Worm (Caenorhabditis elegans) whole organism, late embryonic: ENCODE data around the gene flp-17.

ENCODE experiments used
- K02D7.2 ChIP-seq: sonication (generic microtip); optimal IDR thresholded peaks from 2 replicates; lab custom pipeline; 2017; ENCODE audit warnings: mild to moderate bottlenecking, missing genetic modification characterization, missing compliant biosample characterization
- Y22D7AL.16 ChIP-seq: sonication (generic microtip); optimal IDR thresholded peaks from 2 replicates; lab custom pipeline; 2016; ENCODE audit warnings: missing genetic modification characterization, missing compliant biosample characterization
- ceh-19 ChIP-seq: fragments of 200-800 bp; sonication (Bioruptor generic); optimal IDR thresholded peaks from 2 replicates; lab custom pipeline; 2018; ENCODE audit warnings: mild to moderate bottlenecking, missing genetic modification characterization, missing compliant biosample characterization
- ceh-22 ChIP-seq: sonication (generic microtip); optimal IDR thresholded peaks from 2 replicates; lab custom pipeline; 2017; ENCODE audit warnings: missing biosample characterization, missing genetic modification characterization
- ceh-31 ChIP-seq: sonication (generic microtip); optimal IDR thresholded peaks from 2 replicates; lab custom pipeline; 2016; ENCODE audit warnings: missing genetic modification characterization, missing compliant biosample characterization
- ceh-34 ChIP-seq: sonication (generic microtip); optimal IDR thresholded peaks from 2 replicates; lab custom pipeline; 2016; ENCODE audit warnings: mild to moderate bottlenecking, missing genetic modification characterization, missing compliant biosample characterization
- ceh-45 ChIP-seq: fragments of 200-800 bp; sonication (Bioruptor generic); IDR thresholded peaks from 2 replicates; pipeline ENCODE4 v1.3.6; 2022; ENCODE audit warnings: missing genetic modification reagents, missing genetic modification characterization, missing compliant biosample characterization
- ceh-48 ChIP-seq: sonication (generic microtip); optimal IDR thresholded peaks from 2 replicates; lab custom pipeline; 2016; ENCODE audit warnings: missing genetic modification characterization, inconsistent platforms, missing compliant biosample characterization
- ceh-6 ChIP-seq: fragments of 200-800 bp; sonication (Bioruptor generic); optimal IDR thresholded peaks from 2 replicates; lab custom pipeline; 2018; ENCODE audit warnings: mild to moderate bottlenecking, missing genetic modification characterization, missing compliant biosample characterization
- ceh-9 ChIP-seq: sonication (generic microtip); optimal IDR thresholded peaks from 2 replicates; lab custom pipeline; 2016; ENCODE audit warnings: mild to moderate bottlenecking, missing genetic modification characterization, inconsistent platforms, missing compliant biosample characterization
- dve-1 ChIP-seq: sonication (generic microtip); optimal IDR thresholded peaks from 2 replicates; lab custom pipeline; 2017; ENCODE audit warnings: antibody characterized with exemption, mild to moderate bottlenecking, missing genetic modification characterization, missing compliant biosample characterization
- elt-4 ChIP-seq: sonication (generic microtip); optimal IDR thresholded peaks from 2 replicates; lab custom pipeline; 2016; ENCODE audit warnings: missing genetic modification characterization, missing compliant biosample characterization
- ets-4 ChIP-seq: sonication (generic microtip); optimal IDR thresholded peaks from 2 replicates; lab custom pipeline; 2016; ENCODE audit warnings: missing genetic modification characterization, missing compliant biosample characterization
- eyg-1 ChIP-seq: sonication (generic microtip); optimal IDR thresholded peaks from 2 replicates; lab custom pipeline; 2016; ENCODE audit warnings: missing genotype, missing genetic modification characterization, missing compliant biosample characterization
- fkh-10 ChIP-seq: fragments of 150-350 bp; optimal IDR thresholded peaks from 2 replicates; lab custom pipeline; 2014; ENCODE audit warnings: missing biosample characterization, missing genetic modification reagents, missing genetic modification characterization
- fkh-6 ChIP-seq: sonication (generic microtip); optimal IDR thresholded peaks from 2 replicates; lab custom pipeline; 2016; ENCODE audit warnings: missing genetic modification characterization, missing compliant biosample characterization
- gmeb-2 ChIP-seq: sonication (generic microtip); optimal IDR thresholded peaks from 2 replicates; lab custom pipeline; 2016; ENCODE audit warnings: missing genetic modification characterization, inconsistent platforms, missing compliant biosample characterization
- hlh-13 ChIP-seq: fragments of 200-800 bp; sonication (Bioruptor generic); optimal IDR thresholded peaks from 2 replicates; lab custom pipeline; 2018; ENCODE audit warnings: mild to moderate bottlenecking, missing genetic modification characterization, missing compliant biosample characterization
- lin-11 ChIP-seq: fragments of 200-800 bp; sonication (Bioruptor generic); optimal IDR thresholded peaks from 2 replicates; lab custom pipeline; 2018; ENCODE audit warnings: mild to moderate bottlenecking, missing genetic modification characterization, missing compliant biosample characterization
- madf-2 ChIP-seq: sonication (generic microtip); optimal IDR thresholded peaks from 2 replicates; lab custom pipeline; 2017; ENCODE audit warnings: missing genetic modification characterization, missing compliant biosample characterization
- mec-3 ChIP-seq: sonication (generic microtip); optimal IDR thresholded peaks from 2 replicates; lab custom pipeline; 2016; ENCODE audit warnings: borderline replicate concordance, missing genetic modification characterization, missing compliant biosample characterization
- nfya-1 ChIP-seq: sonication (generic microtip); optimal IDR thresholded peaks from 2 replicates; lab custom pipeline; 2017; ENCODE audit warnings: missing genetic modification characterization, mild to moderate bottlenecking, missing compliant biosample characterization, antibody characterized with exemption, moderate library complexity
- nhr-11 ChIP-seq: fragments of 150-350 bp; optimal IDR thresholded peaks from 2 replicates; lab custom pipeline; 2014; ENCODE audit warnings: missing biosample characterization, missing genetic modification characterization
- odd-2 ChIP-seq: sonication (generic microtip); optimal IDR thresholded peaks from 2 replicates; lab custom pipeline; 2017; ENCODE audit warnings: antibody characterized with exemption, mild to moderate bottlenecking, missing genetic modification characterization, missing compliant biosample characterization
- pat-9 ChIP-seq: fragments of 200-800 bp; sonication (Bioruptor generic); optimal IDR thresholded peaks from 2 replicates; lab custom pipeline; 2018; ENCODE audit warnings: mild to moderate bottlenecking, missing genetic modification characterization, moderate library complexity, missing compliant biosample characterization
- rnt-1 ChIP-seq: sonication (generic microtip); optimal IDR thresholded peaks from 2 replicates; lab custom pipeline; 2016; ENCODE audit warnings: missing genetic modification characterization, missing compliant biosample characterization
- sox-4 ChIP-seq: sonication (generic microtip); optimal IDR thresholded peaks from 2 replicates; lab custom pipeline; 2017; ENCODE audit warnings: mild to moderate bottlenecking, missing genetic modification characterization, inconsistent platforms, missing compliant biosample characterization
- syd-9 ChIP-seq: sonication (generic microtip); optimal IDR thresholded peaks from 2 replicates; lab custom pipeline; 2016; ENCODE audit warnings: mild to moderate bottlenecking, missing genetic modification characterization, moderate library complexity, missing compliant biosample characterization
- tbx-2 ChIP-seq: sonication (generic microtip); optimal IDR thresholded peaks from 2 replicates; lab custom pipeline; 2016; ENCODE audit warnings: missing genetic modification characterization, missing compliant biosample characterization
- unc-3 ChIP-seq, 2 experiments: fragments of 200-800 bp in 1 of 2; sonication (Bioruptor generic) in 1 of 2; sonication (generic microtip) in 1 of 2; conservative IDR thresholded peaks in 1 of 2; optimal IDR thresholded peaks in 1 of 2; 2 replicates each; pipeline versions ENCODE4 v1.3.6 to Lab custom; 2016 to 2022; ENCODE audit warnings: missing compliant biosample characterization in 2 of 2, missing genetic modification characterization in 2 of 2, missing genetic modification reagents in 1 of 2
- unc-55 ChIP-seq: sonication (generic microtip); optimal IDR thresholded peaks from 2 replicates; lab custom pipeline; 2017; ENCODE audit warnings: missing biosample characterization, missing genetic modification reagents, missing genetic modification characterization
- ztf-16 ChIP-seq: sonication (generic microtip); optimal IDR thresholded peaks from 2 replicates; lab custom pipeline; 2017; ENCODE audit warnings: missing genetic modification characterization, missing compliant biosample characterization

The flp-17 gene

ce11 chrIV:17223474-17223873 lies 31.8 kb upstream of the flp-17 start, which contains the start of gene Y116A8B.4:
TSS of gene Y116A8B.4 (plus strand) at chrIV:17223774.
- TF ChIP-seq ceh-45 (no peak), mec-3 (tag; lab: Kevin White, UChicago) (no peak), Y22D7AL.16 (tag; lab: Kevin White, UChicago) (no peak), ceh-19 (no peak), odd-2 (tag; lab: Kevin White, UChicago) (no peak), elt-4 (tag; lab: Kevin White, UChicago) (no peak), ceh-9 (tag; lab: Kevin White, UChicago) (no peak), ceh-22 (tag; lab: Kevin White, UChicago) (no peak)

ce11 chrIV:17216048-17216447 lies 24.4 kb upstream of the flp-17 start, which contains the start of gene Y116A8B.1:
TSS of gene Y116A8B.1 (plus strand) at chrIV:17216348.
- TF ChIP-seq eyg-1 (tag; lab: Kevin White, UChicago) (no peak), fkh-6 (tag; lab: Kevin White, UChicago) (no peak)

DNA sequence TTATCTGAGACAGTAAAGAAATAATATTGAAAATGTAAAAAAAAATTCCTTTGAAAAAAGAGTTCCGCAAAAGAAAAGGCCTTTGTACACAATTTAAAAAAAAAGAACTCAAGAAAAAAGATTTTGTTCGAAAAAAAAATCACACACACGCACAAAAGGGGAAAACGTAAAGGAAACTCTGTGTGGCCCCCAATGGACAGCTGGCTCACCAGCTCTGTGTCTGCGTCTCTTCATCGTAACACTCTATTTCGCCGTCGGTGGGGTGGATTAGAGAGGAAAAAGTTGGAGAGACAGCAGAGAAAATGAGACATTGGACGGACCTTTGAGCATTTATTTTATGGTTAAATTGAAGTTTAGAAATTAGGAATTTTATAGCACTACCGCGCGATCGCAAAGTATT lies 23.4 kb upstream of the flp-17 start:
- TF ChIP-seq nfya-1 (peak; percentile 73), unc-3 (GFP tag; conservative IDR thresholded peaks at IDR 0.05; lab: Robert Waterston, UW) (no peak), unc-3 (tag; optimal IDR thresholded peaks at IDR 0.05; lab: Kevin White, UChicago) (no peak), dve-1 (tag; lab: Kevin White, UChicago) (no peak), syd-9 (tag; lab: Kevin White, UChicago) (no peak), ceh-31 (no peak)
- TF ChIP-seq, all 69 proteins: peak for 1

ce11 chrIV:17210754-17211153 lies 19.1 kb upstream of the flp-17 start:
- TF ChIP-seq mec-3 (tag; lab: Kevin White, UChicago): no peak
- TF ChIP-seq ceh-6: no peak
- TF ChIP-seq hlh-13: no peak
- TF ChIP-seq ceh-48: no peak
- TF ChIP-seq K02D7.2: no peak

DNA sequence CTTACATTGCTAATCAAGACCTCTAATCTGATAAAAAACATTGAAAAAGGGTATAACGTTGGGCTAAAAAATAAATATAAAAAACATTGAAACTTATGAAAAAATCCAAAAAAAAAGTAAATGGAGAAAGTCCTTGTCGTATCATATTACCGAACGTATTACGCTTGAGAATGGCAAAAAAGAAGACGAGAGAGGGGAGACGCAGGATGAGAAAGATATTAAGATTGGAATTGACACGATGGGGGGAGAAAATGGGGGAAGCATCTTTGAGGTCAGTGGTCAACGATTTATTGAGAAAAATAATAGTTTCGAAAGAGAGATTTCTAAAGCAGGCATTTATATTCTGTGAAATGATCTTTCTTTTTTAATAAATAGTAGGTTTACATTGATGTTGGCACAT lies 17.6 kb upstream of the flp-17 start:
- TF ChIP-seq ceh-34 (tag; lab: Kevin White, UChicago) (peak; percentile 71), rnt-1 (no peak)
- TF ChIP-seq, all 69 proteins: peak for 1

DNA sequence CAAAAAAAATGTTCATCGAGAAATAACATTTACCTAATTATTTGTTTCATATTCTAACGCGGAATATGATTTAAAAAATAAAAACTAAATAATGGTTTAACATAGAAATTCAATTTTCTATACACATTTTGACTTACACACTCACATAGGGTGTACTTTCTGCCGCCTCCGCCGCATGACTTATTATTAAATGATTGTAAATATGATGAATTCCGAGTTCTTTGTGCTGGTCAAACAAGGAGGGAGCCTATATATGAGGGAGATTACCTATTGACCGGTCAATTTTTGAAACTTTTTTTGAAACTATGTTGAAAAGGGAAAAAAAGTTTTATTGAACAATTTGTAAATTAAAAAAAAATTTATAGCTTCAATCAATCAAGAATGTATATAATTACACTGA lies 16.2 kb upstream of the flp-17 start:
- TF ChIP-seq ets-4 (tag; lab: Kevin White, UChicago): no peak
- TF ChIP-seq ceh-48: no peak
- no peak for TF ChIP-seq odd-2 (tag; lab: Kevin White, UChicago)
- no peak for TF ChIP-seq lin-11 (tag; lab: Kevin White, UChicago)
- TF ChIP-seq nhr-11 (tag; lab: Kevin White, UChicago): no peak
- TF ChIP-seq pat-9 (tag; lab: Kevin White, UChicago): no peak
- no peak for TF ChIP-seq sox-4 (tag; lab: Kevin White, UChicago)
- TF ChIP-seq fkh-10 (GFP tag; lab: Kevin White, UChicago): no peak
- TF ChIP-seq rnt-1: no peak
- no peak for TF ChIP-seq madf-2 (tag; lab: Kevin White, UChicago)
- TF ChIP-seq tbx-2: no peak
- no peak for TF ChIP-seq ceh-34 (tag; lab: Kevin White, UChicago)
- no peak for TF ChIP-seq unc-55 (GFP tag; lab: Kevin White, UChicago)
- no peak for TF ChIP-seq K02D7.2
- TF ChIP-seq ceh-6: no peak
- no peak for TF ChIP-seq gmeb-2 (tag; lab: Kevin White, UChicago)
- no peak for TF ChIP-seq ztf-16 (tag; lab: Kevin White, UChicago)
